Worm (Caenorhabditis elegans) whole organism, L3 larva: ENCODE measurements around the gene C27B7.7.

Experiments used
- R02D3.7 ChIP-seq: fragments of 150-350 bp; optimal IDR thresholded peaks from 2 replicates; lab custom pipeline; 2014; ENCODE audit warnings: missing biosample characterization, missing genetic modification characterization
- ZK546.5 ChIP-seq: sonication (generic microtip); optimal IDR thresholded peaks from 2 replicates; lab custom pipeline; 2017; ENCODE audit warnings: missing biosample characterization, missing genetic modification characterization
- ceh-28 ChIP-seq: fragments of 150-350 bp; optimal IDR thresholded peaks from 2 replicates; lab custom pipeline; 2014; ENCODE audit warnings: missing biosample characterization, missing genetic modification reagents, missing genetic modification characterization
- egl-5 ChIP-seq: fragments of 150-350 bp; optimal IDR thresholded peaks from 2 replicates; lab custom pipeline; 2017; ENCODE audit warnings: missing biosample characterization, missing genetic modification reagents, missing genetic modification characterization, inconsistent platforms
- eor-1 ChIP-seq, 2 experiments: fragments of 150-350 bp; optimal IDR thresholded peaks; 2 replicates each; lab custom pipeline; 2014 to 2018; ENCODE audit warnings: missing biosample characterization in 2 of 2, missing genetic modification characterization in 2 of 2
- fkh-10 ChIP-seq: sonication (generic microtip); optimal IDR thresholded peaks from 2 replicates; lab custom pipeline; 2017; ENCODE audit warnings: missing biosample characterization, missing genetic modification reagents, missing genetic modification characterization
- fkh-2 ChIP-seq: fragments of 150-350 bp; optimal IDR thresholded peaks from 2 replicates; lab custom pipeline; 2014; ENCODE audit warnings: missing biosample characterization, missing genetic modification reagents, missing genetic modification characterization
- fos-1 ChIP-seq: fragments of 150-350 bp; optimal IDR thresholded peaks from 2 replicates; lab custom pipeline; 2014; ENCODE audit warnings: missing biosample characterization, missing genetic modification characterization
- lin-15B ChIP-seq: fragments of 150-350 bp; optimal IDR thresholded peaks from 2 replicates; lab custom pipeline; 2014; ENCODE audit warnings: missing biosample characterization, missing genetic modification characterization
- lin-39 ChIP-seq: fragments of 150-350 bp; optimal IDR thresholded peaks from 2 replicates; lab custom pipeline; 2018; ENCODE audit warnings: missing biosample characterization, missing genetic modification reagents, missing genetic modification characterization
- mdl-1 ChIP-seq: fragments of 150-350 bp; optimal IDR thresholded peaks from 2 replicates; lab custom pipeline; 2014; ENCODE audit warnings: missing biosample characterization, missing genetic modification characterization
- nhr-11 ChIP-seq: fragments of 150-350 bp; optimal IDR thresholded peaks from 2 replicates; lab custom pipeline; 2014; ENCODE audit warnings: missing biosample characterization, missing genetic modification characterization
- nhr-12 ChIP-seq: fragments of 150-350 bp; optimal IDR thresholded peaks from 2 replicates; lab custom pipeline; 2014; ENCODE audit warnings: missing biosample characterization, missing genetic modification characterization
- nhr-25 ChIP-seq: sonication (generic microtip); optimal IDR thresholded peaks from 2 replicates; lab custom pipeline; 2017; ENCODE audit warnings: missing biosample characterization, missing genetic modification characterization
- nhr-28 ChIP-seq: fragments of 150-350 bp; optimal IDR thresholded peaks from 2 replicates; lab custom pipeline; 2014; ENCODE audit warnings: missing biosample characterization, missing genetic modification characterization
- nhr-67 ChIP-seq: fragments of 150-350 bp; optimal IDR thresholded peaks from 2 replicates; lab custom pipeline; 2014; ENCODE audit warnings: missing biosample characterization, missing genetic modification characterization
- nhr-77 ChIP-seq: fragments of 150-350 bp; optimal IDR thresholded peaks from 2 replicates; lab custom pipeline; 2014; ENCODE audit warnings: missing biosample characterization, missing genetic modification characterization
- zag-1 ChIP-seq: fragments of 150-350 bp; optimal IDR thresholded peaks from 2 replicates; lab custom pipeline; 2014; ENCODE audit warnings: missing biosample characterization, missing genetic modification characterization

The C27B7.7 gene

ce11 chrIV:8954126-8954525, 47.3 kb downstream of the C27B7.7 start:
- TF ChIP-seq nhr-77 (tag; lab: Kevin White, UChicago) (no peak), nhr-25 (tag; lab: Kevin White, UChicago) (peak; percentile 19), egl-5 (tag; lab: Kevin White, UChicago) (no peak), mdl-1 (tag; lab: Kevin White, UChicago) (peak; percentile 16)

DNA sequence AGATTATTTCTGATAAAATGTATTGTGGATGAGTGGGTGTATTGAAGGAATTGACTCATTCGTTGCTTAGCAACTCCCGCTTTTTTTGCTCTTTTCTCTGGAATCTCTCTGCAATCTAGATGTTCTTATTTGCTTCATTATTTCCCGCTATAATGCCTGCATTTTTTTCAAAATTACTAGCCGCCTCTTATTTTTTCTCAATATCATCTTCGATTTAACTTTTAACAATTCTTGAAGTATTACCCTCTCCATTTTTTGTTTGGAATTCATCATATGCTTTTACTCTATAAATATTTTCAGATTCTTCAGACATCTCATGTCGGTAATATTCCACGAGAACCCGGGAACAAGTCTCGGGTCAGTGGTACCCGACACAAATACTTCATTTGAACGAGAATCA, 49.3 kb downstream of the C27B7.7 start, which contains the start of gene tpra-1:
Gene tpra-1, plus strand, starts transcription at position 301 of the 400 bp plus-strand sequence.
- TF ChIP-seq nhr-67 (tag; lab: Kevin White, UChicago) (no peak), ceh-28 (tag; lab: Kevin White, UChicago) (no peak), fos-1 (no peak), eor-1 (tag; optimal IDR thresholded peaks at IDR 0.05; lab: Kevin White, UChicago) (no peak), zag-1 (tag; lab: Kevin White, UChicago) (no peak), fkh-10 (GFP tag; lab: Kevin White, UChicago) (no peak), nhr-12 (tag; lab: Kevin White, UChicago) (no peak), lin-39 (tag; lab: Kevin White, UChicago) (no peak), lin-15B (tag; lab: Kevin White, UChicago) (no peak), R02D3.7 (tag; lab: Kevin White, UChicago) (no peak), ZK546.5 (no peak), nhr-11 (tag; lab: Kevin White, UChicago) (no peak), fkh-2 (tag; lab: Kevin White, UChicago) (no peak), nhr-28 (tag; lab: Kevin White, UChicago) (no peak)
